Worm (Caenorhabditis elegans) whole organism, young adult: ENCODE results near the gene sox-3.

Experiments used
- B0019.2 ChIP-seq: fragments of 200-800 bp; sonication (Bioruptor generic); conservative IDR thresholded peaks from 2 replicates; pipeline ENCODE4 v1.3.6; 2022; ENCODE audit warnings: missing genetic modification reagents, missing genetic modification characterization, missing compliant biosample characterization
- B0336.3 ChIP-seq: fragments of 200-800 bp; sonication (Bioruptor generic); IDR thresholded peaks from 2 replicates; pipeline ENCODE4 v1.3.6; 2022; ENCODE audit warnings: missing genetic modification characterization, missing compliant biosample characterization
- C17E4.6 ChIP-seq: fragments of 200-800 bp; sonication (Bioruptor generic); IDR thresholded peaks from 2 replicates; pipeline ENCODE4 v1.3.6; 2022; ENCODE audit warnings: missing genetic modification reagents, missing genetic modification characterization, missing compliant biosample characterization
- D2030.7 ChIP-seq: fragments of 200-800 bp; sonication (Bioruptor generic); IDR thresholded peaks from 2 replicates; pipeline ENCODE4 v1.3.6; 2022; ENCODE audit warnings: missing genetic modification reagents, missing genetic modification characterization, missing compliant biosample characterization
- F55B11.4 ChIP-seq: sonication (generic microtip); optimal IDR thresholded peaks from 2 replicates; lab custom pipeline; 2016; ENCODE audit warnings: missing compliant biosample characterization, missing genetic modification characterization, borderline replicate concordance; ENCODE audit not compliant: insufficient read depth
- F57A8.1 ChIP-seq: fragments of 200-800 bp; sonication (Bioruptor generic); optimal IDR thresholded peaks from 2 replicates; lab custom pipeline; 2018; ENCODE audit warnings: mild to moderate bottlenecking, missing genetic modification characterization, moderate library complexity, missing compliant biosample characterization
- F57C9.4 ChIP-seq: sonication (generic microtip); optimal IDR thresholded peaks from 2 replicates; lab custom pipeline; 2017; ENCODE audit warnings: mild to moderate bottlenecking, missing genetic modification characterization, missing compliant biosample characterization
- K11D2.4 ChIP-seq: fragments of 200-800 bp; sonication (Bioruptor generic); IDR thresholded peaks from 2 replicates; pipeline ENCODE4 v1.3.6; 2022; ENCODE audit warnings: missing genetic modification reagents, missing genetic modification characterization, missing compliant biosample characterization
- T26A5.8 ChIP-seq: sonication (generic microtip); optimal IDR thresholded peaks from 2 replicates; lab custom pipeline; 2016; ENCODE audit warnings: missing genetic modification characterization, missing compliant biosample characterization
- Y56A3A.18 ChIP-seq: fragments of 200-800 bp; sonication (Bioruptor generic); IDR thresholded peaks from 2 replicates; pipeline ENCODE4 v1.3.6; 2022; ENCODE audit warnings: missing genetic modification reagents, missing genetic modification characterization, missing compliant biosample characterization
- Y67H2A.10 ChIP-seq: fragments of 200-800 bp; sonication (Bioruptor generic); conservative IDR thresholded peaks from 2 replicates; pipeline ENCODE4 v1.3.6; 2022; ENCODE audit warnings: missing genetic modification reagents, missing genetic modification characterization, missing compliant biosample characterization
- Y95B8A.8 ChIP-seq: fragments of 200-800 bp; sonication (Bioruptor generic); IDR thresholded peaks from 2 replicates; pipeline ENCODE4 v1.3.6; 2022; ENCODE audit warnings: missing genetic modification reagents, missing genetic modification characterization, missing compliant biosample characterization
- akir-1 ChIP-seq: fragments of 200-800 bp; sonication (Bioruptor generic); optimal IDR thresholded peaks from 2 replicates; lab custom pipeline; 2018; ENCODE audit warnings: mild to moderate bottlenecking, missing genetic modification characterization, moderate library complexity, missing compliant biosample characterization
- ama-1 ChIP-seq, 3 experiments: fragments of 150-350 bp in 1 of 3; sonication (generic microtip) in 2 of 3; optimal IDR thresholded peaks; 2 replicates each; lab custom pipeline; 2014 to 2018; ENCODE audit warnings: missing biosample characterization in 2 of 3, missing genetic modification characterization in 2 of 3, missing genetic modification reagents in 2 of 3
- aptf-3 ChIP-seq: fragments of 200-800 bp; sonication (Bioruptor generic); IDR thresholded peaks from 2 replicates; pipeline ENCODE4 v1.3.6; 2022; ENCODE audit warnings: missing genetic modification characterization, missing compliant biosample characterization
- attf-3 ChIP-seq: fragments of 200-800 bp; sonication (Bioruptor generic); conservative IDR thresholded peaks from 2 replicates; pipeline ENCODE4 v1.3.6; 2022; ENCODE audit warnings: missing genetic modification reagents, missing genetic modification characterization, missing compliant biosample characterization
- ceh-27 ChIP-seq: fragments of 200-800 bp; sonication (Bioruptor generic); optimal IDR thresholded peaks from 2 replicates; lab custom pipeline; 2018; ENCODE audit warnings: mild to moderate bottlenecking, missing genetic modification characterization, moderate library complexity, missing compliant biosample characterization
- ceh-58 ChIP-seq: fragments of 200-800 bp; sonication (Bioruptor generic); IDR thresholded peaks from 2 replicates; pipeline ENCODE4 v1.3.6; 2022; ENCODE audit warnings: missing genetic modification characterization, missing compliant biosample characterization
- dpl-1 ChIP-seq: fragments of 150-350 bp; optimal IDR thresholded peaks from 2 replicates; lab custom pipeline; 2014; ENCODE audit warnings: missing biosample characterization, missing genetic modification reagents, missing genetic modification characterization
- ekl-4 ChIP-seq: fragments of 200-800 bp; sonication (Bioruptor generic); IDR thresholded peaks from 2 replicates; pipeline ENCODE4 v1.3.6; 2022; ENCODE audit warnings: missing genetic modification reagents, missing genetic modification characterization, missing compliant biosample characterization
- hlh-26 ChIP-seq: fragments of 200-800 bp; sonication (Bioruptor generic); conservative IDR thresholded peaks from 2 replicates; pipeline ENCODE4 v1.3.6; 2022; ENCODE audit warnings: missing genetic modification reagents, missing genetic modification characterization, missing compliant biosample characterization
- hmg-20 ChIP-seq: fragments of 200-800 bp; sonication (Bioruptor generic); IDR thresholded peaks from 2 replicates; pipeline ENCODE4 v1.3.6; 2022; ENCODE audit warnings: missing genetic modification reagents, missing genetic modification characterization, missing compliant biosample characterization
- hrde-1 ChIP-seq: sonication (generic microtip); optimal IDR thresholded peaks from 2 replicates; lab custom pipeline; 2016; ENCODE audit warnings: missing genetic modification characterization, mild to moderate bottlenecking, missing compliant biosample characterization, moderate library complexity, missing genotype, missing genetic modification reagents, borderline replicate concordance
- lin-26 ChIP-seq: fragments of 200-800 bp; sonication (Bioruptor generic); IDR thresholded peaks from 2 replicates; pipeline ENCODE4 v1.3.6; 2022; ENCODE audit warnings: missing genetic modification reagents, missing genetic modification characterization, missing compliant biosample characterization
- madf-6 ChIP-seq: fragments of 200-800 bp; sonication (Bioruptor generic); IDR thresholded peaks from 2 replicates; pipeline ENCODE4 v1.3.6; 2022; ENCODE audit warnings: missing genetic modification reagents, missing genetic modification characterization, missing compliant biosample characterization
- mcd-1 ChIP-seq: fragments of 200-800 bp; sonication (Bioruptor generic); IDR thresholded peaks from 2 replicates; pipeline ENCODE4 v1.3.6; 2022; ENCODE audit warnings: missing genetic modification reagents, missing genetic modification characterization, missing compliant biosample characterization
- mel-28 ChIP-seq: sonication (generic microtip); optimal IDR thresholded peaks from 2 replicates; lab custom pipeline; 2016; ENCODE audit warnings: borderline replicate concordance, mild to moderate bottlenecking, missing genetic modification characterization, missing compliant biosample characterization
- nfya-1 ChIP-seq: sonication (generic microtip); optimal IDR thresholded peaks from 2 replicates; lab custom pipeline; 2017; ENCODE audit warnings: antibody characterized with exemption, missing compliant biosample characterization, missing genetic modification characterization, borderline replicate concordance; ENCODE audit not compliant: insufficient read depth
- nhr-27 ChIP-seq: fragments of 200-800 bp; sonication (Bioruptor generic); optimal IDR thresholded peaks from 2 replicates; lab custom pipeline; 2018; ENCODE audit warnings: mild to moderate bottlenecking, missing genetic modification characterization, moderate library complexity, missing compliant biosample characterization
- nhr-80 ChIP-seq: sonication (generic microtip); optimal IDR thresholded peaks from 2 replicates; lab custom pipeline; 2016; ENCODE audit warnings: missing genetic modification characterization, missing compliant biosample characterization
- rec-8 ChIP-seq, 2 experiments: sonication (generic microtip); optimal IDR thresholded peaks; 2 replicates each; lab custom pipeline; 2016; ENCODE audit warnings: mild to moderate bottlenecking in 2 of 2, missing genetic modification characterization in 2 of 2, missing genetic modification reagents in 2 of 2, missing genotype in 2 of 2, missing biosample characterization in 1 of 2, missing compliant biosample characterization in 1 of 2, moderate library complexity in 1 of 2
- sdz-38 ChIP-seq: sonication (generic microtip); optimal IDR thresholded peaks from 2 replicates; lab custom pipeline; 2016; ENCODE audit warnings: missing genotype, missing genetic modification characterization, missing compliant biosample characterization
- somi-1 ChIP-seq: fragments of 200-800 bp; sonication (Bioruptor generic); optimal IDR thresholded peaks from 2 replicates; lab custom pipeline; 2018; ENCODE audit warnings: mild to moderate bottlenecking, missing genetic modification characterization, missing compliant biosample characterization

Gene sox-3

ce11 chrX:14653486-14653885 is 39.3 kb downstream of the sox-3 start:
- TF ChIP-seq nhr-80 (tag; lab: Kevin White, UChicago) (no peak), C17E4.6 (GFP tag; lab: Robert Waterston, UW) (no peak), Y67H2A.10 (GFP tag; lab: Robert Waterston, UW) (no peak), madf-6 (GFP tag; lab: Robert Waterston, UW) (no peak), dpl-1 (GFP tag; lab: Kevin White, UChicago) (no peak), rec-8 (tag; optimal IDR thresholded peaks at IDR 0.05; lab: Kevin White, UChicago) (no peak), F57C9.4 (tag; lab: Kevin White, UChicago) (no peak), ceh-58 (GFP tag; lab: Robert Waterston, UW) (no peak), aptf-3 (no peak), K11D2.4 (no peak), mcd-1 (GFP tag; lab: Robert Waterston, UW) (no peak), nhr-27 (no peak), ceh-27 (no peak), sdz-38 (tag; lab: Kevin White, UChicago) (no peak), akir-1 (GFP tag; lab: Kevin White, UChicago) (no peak), hrde-1 (no peak), B0019.2 (GFP tag; lab: Robert Waterston, UW) (no peak), D2030.7 (GFP tag; lab: Robert Waterston, UW) (no peak)

- TF ChIP-seq somi-1 (GFP tag; lab: Kevin White, UChicago): no peak
- TF ChIP-seq, all 124 proteins: peak for 0
Observed at ce11 chrX:14652058-14652457, 40.7 kb downstream of the sox-3 start.

- TF ChIP-seq hrde-1 (no peak), ceh-27 (no peak), hmg-20 (GFP tag; lab: Robert Waterston, UW) (no peak), F57A8.1 (no peak), mel-28 (tag; lab: Kevin White, UChicago) (no peak), T26A5.8 (tag; lab: Kevin White, UChicago) (no peak), hlh-26 (no peak), ama-1 (optimal IDR thresholded peaks at IDR 0.05; lab: Kevin White, UChicago) (no peak), ama-1 (GFP tag; optimal IDR thresholded peaks at IDR 0.05; lab: Kevin White, UChicago) (no peak), F55B11.4 (tag; lab: Kevin White, UChicago) (no peak), Y95B8A.8 (no peak), B0336.3 (GFP tag; lab: Robert Waterston, UW) (no peak), Y56A3A.18 (GFP tag; lab: Robert Waterston, UW) (no peak), lin-26 (GFP tag; lab: Robert Waterston, UW) (no peak), attf-3 (GFP tag; lab: Robert Waterston, UW) (no peak)
Observed at ce11 chrX:14649224-14649623, 43.6 kb downstream of the sox-3 start.

ce11 chrX:14645392-14645791 is 47.4 kb downstream of the sox-3 start, which contains the start of gene F54E4.4:
Gene F54E4.4 (minus strand): TSS chrX:14645492.
- TF ChIP-seq B0336.3 (GFP tag; lab: Robert Waterston, UW) (no peak), nfya-1 (tag; lab: Kevin White, UChicago) (no peak), ekl-4 (GFP tag; lab: Robert Waterston, UW) (no peak), T26A5.8 (tag; lab: Kevin White, UChicago) (no peak)
